Fruit fly (Drosophila melanogaster) whole organism, embryonic: ENCODE measurements around the gene CG8960.

ENCODE experiments used
- Asciz ChIP-seq: fragments of 200-800 bp; sonication (Bioruptor generic); optimal IDR thresholded peaks from 2 replicates; lab custom pipeline; 2017; ENCODE audit warnings: missing biosample characterization, mild to moderate bottlenecking, missing genetic modification characterization, missing genetic modification reagents
- Awh ChIP-seq: fragments of 200-800 bp; sonication (Bioruptor generic); IDR thresholded peaks from 2 replicates; pipeline ENCODE4, ENCODE4 v1.3.6; 2022; ENCODE audit warnings: missing biosample characterization, missing genetic modification characterization
- CG10274 ChIP-seq: fragments of 200-800 bp; sonication (Bioruptor generic); optimal IDR thresholded peaks from 3 replicates; lab custom pipeline; 2017; ENCODE audit warnings: missing biosample characterization, mild to moderate bottlenecking, missing genetic modification characterization
- CG10321 ChIP-seq: fragments of 200-800 bp; sonication (Bioruptor generic); IDR thresholded peaks from 2 replicates; pipeline ENCODE4 v1.3.6; 2022; ENCODE audit warnings: missing biosample characterization, missing genetic modification characterization
- CG10431 ChIP-seq: fragments of 200-800 bp; sonication (Bioruptor generic); optimal IDR thresholded peaks from 3 replicates; lab custom pipeline; 2018; ENCODE audit warnings: missing biosample characterization, mild to moderate bottlenecking, missing genetic modification characterization
- CG11247 ChIP-seq: fragments of 200-800 bp; sonication (Bioruptor generic); IDR thresholded peaks from 2 replicates; pipeline ENCODE4 v1.3.6; 2022; ENCODE audit warnings: missing biosample characterization, missing genetic modification characterization
- CG12942 ChIP-seq: fragments of 200-800 bp; sonication (Bioruptor generic); optimal IDR thresholded peaks from 3 replicates; lab custom pipeline; 2016; ENCODE audit warnings: missing biosample characterization, missing genetic modification characterization
- CG13287 ChIP-seq: fragments of 200-800 bp; sonication (Bioruptor generic); IDR thresholded peaks from 2 replicates; pipeline ENCODE4 v1.3.6; 2022; ENCODE audit warnings: missing biosample characterization, missing genetic modification characterization; ENCODE audit not compliant: partially characterized antibody
- CG14667 ChIP-seq: fragments of 200-800 bp; sonication (Bioruptor generic); IDR thresholded peaks from 2 replicates; pipeline ENCODE4 v1.3.6; 2022; ENCODE audit warnings: missing biosample characterization, missing genetic modification characterization
- CG15479 ChIP-seq: fragments of 200-800 bp; sonication (Bioruptor generic); optimal IDR thresholded peaks from 3 replicates; lab custom pipeline; 2019; ENCODE audit warnings: missing biosample characterization, mild to moderate bottlenecking, missing genetic modification characterization, moderate library complexity
- CG15696 ChIP-seq: fragments of 200-800 bp; sonication (Bioruptor generic); optimal IDR thresholded peaks from 2 replicates; lab custom pipeline; 2019; ENCODE audit warnings: missing biosample characterization, mild to moderate bottlenecking, missing genetic modification characterization, moderate library complexity
- CG17328 ChIP-seq: fragments of 200-800 bp; sonication (Bioruptor generic); IDR thresholded peaks from 2 replicates; pipeline ENCODE4 v1.3.6; 2022; ENCODE audit warnings: missing biosample characterization, missing genetic modification characterization
- CG3163 ChIP-seq: fragments of 200-800 bp; sonication (Bioruptor generic); optimal IDR thresholded peaks from 3 replicates; lab custom pipeline; 2016; ENCODE audit warnings: missing biosample characterization, missing genetic modification characterization
- CG34224 ChIP-seq: fragments of 200-800 bp; sonication (Bioruptor generic); IDR thresholded peaks from 3 replicates; pipeline ENCODE4 v1.3.6; 2022; ENCODE audit warnings: missing biosample characterization, missing genetic modification characterization; ENCODE audit not compliant: partially characterized antibody
- CG4707 ChIP-seq: fragments of 200-800 bp; sonication (Bioruptor generic); optimal IDR thresholded peaks from 2 replicates; lab custom pipeline; 2018; ENCODE audit warnings: missing biosample characterization, mild to moderate bottlenecking, missing genetic modification characterization, moderate library complexity
- CG6175 ChIP-seq: fragments of 200-800 bp; sonication (Bioruptor generic); IDR thresholded peaks from 3 replicates; pipeline ENCODE4 v1.3.6; 2022; ENCODE audit warnings: missing biosample characterization, missing genetic modification characterization
- CG6689 ChIP-seq: fragments of 200-800 bp; sonication (Bioruptor generic); IDR thresholded peaks from 2 replicates; pipeline ENCODE4 v1.3.6; 2022; ENCODE audit warnings: missing biosample characterization, missing genetic modification characterization
- CG7745 ChIP-seq: fragments of 200-800 bp; sonication (Bioruptor generic); optimal IDR thresholded peaks from 2 replicates; lab custom pipeline; 2018; ENCODE audit warnings: missing biosample characterization, mild to moderate bottlenecking, missing genetic modification characterization, moderate library complexity
- CG8944 ChIP-seq: fragments of 200-800 bp; sonication (Bioruptor generic); optimal IDR thresholded peaks from 3 replicates; lab custom pipeline; 2016; ENCODE audit warnings: missing biosample characterization, missing genetic modification characterization
- CkIIα-i1 ChIP-seq: fragments of 200-800 bp; sonication (Bioruptor generic); IDR thresholded peaks from 2 replicates; pipeline ENCODE4 v1.3.6; 2022; ENCODE audit warnings: missing biosample characterization, missing genetic modification characterization
- D ChIP-seq, 2 experiments: fragments of 200-800 bp in 1 of 2; fragments of >200 bp in 1 of 2; sonication (Bioruptor generic) in 1 of 2; optimal IDR thresholded peaks; 2 replicates in 1 of 2; 3 replicates in 1 of 2; lab custom pipeline; 2017; ENCODE audit warnings: mild to moderate bottlenecking in 1 of 2, missing biosample characterization in 1 of 2, missing genetic modification characterization in 1 of 2, missing genetic modification reagents in 1 of 2
- D19A ChIP-seq: fragments of 200-800 bp; optimal IDR thresholded peaks from 3 replicates; lab custom pipeline; 2019; ENCODE audit warnings: missing biosample characterization, mild to moderate bottlenecking, missing genetic modification characterization, moderate library complexity
- Dbx ChIP-seq: fragments of 200-800 bp; sonication (Bioruptor generic); IDR thresholded peaks from 3 replicates; pipeline ENCODE4 v1.3.6; 2022; ENCODE audit warnings: missing biosample characterization, missing genetic modification characterization
- HmgD ChIP-seq: fragments of 200-800 bp; sonication (Bioruptor generic); optimal IDR thresholded peaks from 3 replicates; lab custom pipeline; 2016; ENCODE audit warnings: missing biosample characterization, missing genetic modification characterization
- Lpt ChIP-seq: fragments of >200 bp; optimal IDR thresholded peaks from 2 replicates; lab custom pipeline; 2018; ENCODE audit warnings: missing biosample characterization, missing genetic modification characterization
- Mad ChIP-seq: fragments of 200-800 bp; sonication (Bioruptor generic); optimal IDR thresholded peaks from 2 replicates; lab custom pipeline; 2016; ENCODE audit warnings: missing biosample characterization, missing genetic modification characterization
- corto ChIP-seq: fragments of 200-800 bp; sonication (Bioruptor generic); optimal IDR thresholded peaks from 2 replicates; lab custom pipeline; 2016; ENCODE audit warnings: missing biosample characterization, mild to moderate bottlenecking, missing genetic modification characterization, moderate library complexity
- croc ChIP-seq: fragments of 200-800 bp; sonication (Bioruptor generic); conservative IDR thresholded peaks from 3 replicates; pipeline ENCODE4 v1.3.6; 2022; ENCODE audit warnings: missing biosample characterization, missing genetic modification characterization
- da ChIP-seq: fragments of 200-800 bp; sonication (Bioruptor generic); optimal IDR thresholded peaks from 2 replicates; lab custom pipeline; 2016; ENCODE audit warnings: missing biosample characterization, missing genetic modification characterization
- dysf ChIP-seq: fragments of 200-800 bp; sonication (Bioruptor generic); IDR thresholded peaks from 3 replicates; pipeline ENCODE4 v1.3.6; 2022; ENCODE audit warnings: missing biosample characterization, missing genetic modification characterization
- ems ChIP-seq: fragments of 200-800 bp; sonication (Bioruptor generic); optimal IDR thresholded peaks from 3 replicates; lab custom pipeline; 2016; ENCODE audit warnings: missing biosample characterization, missing genetic modification characterization
- fru ChIP-seq: fragments of >200 bp; optimal IDR thresholded peaks from 2 replicates; lab custom pipeline; 2017
- gce ChIP-seq: fragments of 200-800 bp; sonication (Bioruptor generic); IDR thresholded peaks from 3 replicates; pipeline ENCODE4 v1.3.6; 2022; ENCODE audit warnings: missing biosample characterization, missing genetic modification characterization
- gfzf ChIP-seq: fragments of 200-800 bp; sonication (Bioruptor generic); optimal IDR thresholded peaks from 2 replicates; lab custom pipeline; 2016; ENCODE audit warnings: missing biosample characterization, mild to moderate bottlenecking, missing genetic modification characterization, moderate library complexity
- grn ChIP-seq: fragments of 200-800 bp; sonication (Bioruptor generic); optimal IDR thresholded peaks from 3 replicates; lab custom pipeline; 2017; ENCODE audit warnings: missing biosample characterization, missing genetic modification characterization
- hb ChIP-seq: fragments of 200-800 bp; sonication (Bioruptor generic); IDR thresholded peaks from 3 replicates; pipeline ENCODE4 v1.3.6; 2022; ENCODE audit warnings: missing biosample characterization, missing genetic modification characterization; ENCODE audit not compliant: partially characterized antibody
- hbn ChIP-seq: fragments of 200-800 bp; sonication (Bioruptor generic); IDR thresholded peaks from 2 replicates; pipeline ENCODE4 v1.3.6; 2022; ENCODE audit warnings: missing biosample characterization, missing genetic modification characterization; ENCODE audit not compliant: partially characterized antibody
- kah ChIP-seq: fragments of 200-800 bp; sonication (Bioruptor generic); optimal IDR thresholded peaks from 2 replicates; lab custom pipeline; 2018; ENCODE audit warnings: missing biosample characterization, mild to moderate bottlenecking, missing genetic modification characterization
- kay ChIP-seq: fragments of 200-800 bp; sonication (Bioruptor generic); optimal IDR thresholded peaks from 2 replicates; lab custom pipeline; 2016; ENCODE audit warnings: missing biosample characterization, missing genetic modification characterization
- nerfin-2 ChIP-seq: fragments of 200-800 bp; sonication (Bioruptor generic); IDR thresholded peaks from 2 replicates; pipeline ENCODE4 v1.3.6; 2022; ENCODE audit warnings: missing biosample characterization, missing genetic modification characterization; ENCODE audit not compliant: partially characterized antibody
- nom ChIP-seq: fragments of 200-800 bp; sonication (Bioruptor generic); optimal IDR thresholded peaks from 2 replicates; lab custom pipeline; 2017; ENCODE audit warnings: missing biosample characterization, missing genetic modification characterization, mild to moderate bottlenecking, moderate library complexity, missing genetic modification reagents
- p53 ChIP-seq: fragments of 200-800 bp; sonication (Bioruptor generic); optimal IDR thresholded peaks from 2 replicates; lab custom pipeline; 2016; ENCODE audit warnings: missing biosample characterization, missing genetic modification characterization
- pita ChIP-seq: fragments of 200-800 bp; sonication (Bioruptor generic); optimal IDR thresholded peaks from 2 replicates; lab custom pipeline; 2017; ENCODE audit warnings: missing biosample characterization, mild to moderate bottlenecking, missing genetic modification characterization
- ranshi ChIP-seq: fragments of 200-800 bp; sonication (Bioruptor generic); IDR thresholded peaks from 2 replicates; pipeline ENCODE4 v1.3.6; 2022; ENCODE audit warnings: missing biosample characterization, missing genetic modification characterization
- rib ChIP-seq: fragments of 200-800 bp; sonication (Bioruptor generic); IDR thresholded peaks from 2 replicates; pipeline ENCODE4 v1.3.6; 2022; ENCODE audit warnings: missing biosample characterization, missing genetic modification characterization
- run ChIP-seq: fragments of 200-800 bp; sonication (Bioruptor generic); optimal IDR thresholded peaks from 3 replicates; lab custom pipeline; 2018; ENCODE audit warnings: missing biosample characterization, mild to moderate bottlenecking, missing genetic modification characterization
- sc ChIP-seq, 3 experiments: fragments of >200 bp in 2 of 3; fragments of 200-800 bp in 1 of 3; sonication (Bioruptor generic) in 1 of 3; optimal IDR thresholded peaks; 2 replicates in 2 of 3; 3 replicates in 1 of 3; lab custom pipeline; 2017; ENCODE audit warnings: mild to moderate bottlenecking in 1 of 3, missing biosample characterization in 1 of 3, missing genetic modification characterization in 1 of 3, missing genetic modification reagents in 1 of 3
- sug ChIP-seq: fragments of 200-800 bp; optimal IDR thresholded peaks from 2 replicates; lab custom pipeline; 2019; ENCODE audit warnings: missing biosample characterization, mild to moderate bottlenecking, missing genetic modification characterization, moderate library complexity
- unpg ChIP-seq: fragments of 200-800 bp; sonication (Bioruptor generic); optimal IDR thresholded peaks from 3 replicates; lab custom pipeline; 2018; ENCODE audit warnings: missing biosample characterization, mild to moderate bottlenecking, missing genetic modification characterization, moderate library complexity

Gene CG8960

DNA sequence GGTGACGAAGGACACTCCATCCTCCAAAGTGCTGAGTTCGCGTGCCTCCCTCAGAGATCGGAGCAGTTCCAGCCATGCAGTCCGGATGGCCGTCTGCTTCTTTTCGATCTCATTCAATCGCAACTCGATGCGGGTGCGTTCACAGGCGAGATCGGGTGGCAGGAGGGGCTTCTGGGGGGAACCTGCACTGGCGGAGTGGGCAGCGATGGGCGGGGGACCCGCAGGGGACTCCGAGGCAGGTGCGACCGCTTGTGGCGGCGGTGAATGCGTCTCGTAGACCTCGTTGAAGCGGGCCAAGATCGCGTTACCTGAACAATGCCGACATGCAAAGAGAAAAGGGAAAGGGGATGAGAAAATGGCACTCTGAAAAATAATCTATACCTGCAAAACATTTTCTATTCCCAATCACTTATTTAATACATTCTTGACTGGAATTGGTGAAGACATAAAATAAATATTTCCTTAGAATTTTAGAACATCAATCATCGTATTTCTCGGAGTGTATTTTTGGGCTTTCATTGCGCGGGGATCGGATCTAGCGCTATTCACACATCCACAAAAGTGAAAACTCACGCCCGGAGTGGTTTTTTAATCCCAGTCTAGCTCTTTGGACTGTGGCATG, 38.0 kb upstream of the CG8960 start (continued):
- peak; percentile 50 for TF ChIP-seq CG10431 (GFP tag; lab: Kevin White, UChicago)
- TF ChIP-seq grn (GFP tag; lab: Kevin White, UChicago): no peak
- TF ChIP-seq sug (tag; lab: Kevin White, UChicago): no peak
- TF ChIP-seq da (GFP tag; lab: Kevin White, UChicago): no peak
- no peak for TF ChIP-seq hbn (GFP tag; lab: Robert Waterston, UW)
- no peak for TF ChIP-seq corto (GFP tag; lab: Kevin White, UChicago)
- peak; percentile 10; the same call in 1 of the 2 replicates for TF ChIP-seq CG6689
- no peak for TF ChIP-seq nerfin-2 (GFP tag; lab: Robert Waterston, UW)
- TF ChIP-seq D (optimal IDR thresholded peaks at IDR 0.05; lab: Kevin White, UChicago): no peak
- TF ChIP-seq D (GFP tag; optimal IDR thresholded peaks at IDR 0.05; lab: Kevin White, UChicago): peak; percentile 68
- TF ChIP-seq D19A (tag; lab: Kevin White, UChicago): peak; percentile 68
- TF ChIP-seq Mad (GFP tag; lab: Kevin White, UChicago): no peak
- no peak for TF ChIP-seq CkIIα-i1 (GFP tag; lab: Robert Waterston, UW)
- no peak for TF ChIP-seq CG15479
- TF ChIP-seq gce: 0 out of 3 replicates have a peak, but pooled peaks have one; percentile 23
- TF ChIP-seq CG17328 (GFP tag; lab: Robert Waterston, UW): peak; percentile 54
- TF ChIP-seq CG12942: peak; percentile 4
- TF ChIP-seq hb (GFP tag; lab: Robert Waterston, UW): no peak
- TF ChIP-seq ranshi: 0 out of 2 replicates have a peak, but pooled peaks have one; percentile 31
- TF ChIP-seq CG15696 (tag; lab: Kevin White, UChicago): no peak
- TF ChIP-seq nom (GFP tag; lab: Kevin White, UChicago): no peak
- peak; percentile 54 for TF ChIP-seq Asciz
- TF ChIP-seq fru: no peak
- no peak for TF ChIP-seq CG11247 (GFP tag; lab: Robert Waterston, UW)
- TF ChIP-seq rib (GFP tag; lab: Robert Waterston, UW): no peak
- no peak for TF ChIP-seq kay (GFP tag; lab: Kevin White, UChicago)
- TF ChIP-seq dysf (GFP tag; lab: Robert Waterston, UW): no peak
- TF ChIP-seq CG10321 (GFP tag; lab: Robert Waterston, UW): no peak
- TF ChIP-seq Dbx (GFP tag; lab: Robert Waterston, UW): no peak
- no peak for TF ChIP-seq sc (optimal IDR thresholded peaks at IDR 0.05; lab: Kevin White, UChicago)
- peak; percentile 60 for TF ChIP-seq sc (GFP tag; optimal IDR thresholded peaks at IDR 0.05; lab: Kevin White, UChicago)
- TF ChIP-seq CG3163 (GFP tag; lab: Kevin White, UChicago): no peak
- no peak for TF ChIP-seq pita (GFP tag; lab: Kevin White, UChicago)
- TF ChIP-seq croc (GFP tag; lab: Robert Waterston, UW): peak; percentile 61
- TF ChIP-seq CG10274 (GFP tag; lab: Kevin White, UChicago): no peak
- no peak for TF ChIP-seq CG8944 (GFP tag; lab: Kevin White, UChicago)
- no peak for TF ChIP-seq CG7745 (tag; lab: Kevin White, UChicago)
- no peak for TF ChIP-seq gfzf (GFP tag; lab: Kevin White, UChicago)
- no peak for TF ChIP-seq CG4707 (GFP tag; lab: Kevin White, UChicago)
- peak; percentile 60 for TF ChIP-seq unpg (GFP tag; lab: Kevin White, UChicago)
- TF ChIP-seq ems (GFP tag; lab: Kevin White, UChicago): no peak
- no peak for TF ChIP-seq HmgD (GFP tag; lab: Kevin White, UChicago)
- TF ChIP-seq kah: no peak
- no peak for TF ChIP-seq p53
- no peak for TF ChIP-seq CG13287 (GFP tag; lab: Robert Waterston, UW)
- peak; percentile 12; the same call in 1 of the 2 replicates for TF ChIP-seq CG14667 (GFP tag; lab: Robert Waterston, UW)
- TF ChIP-seq Awh (GFP tag; lab: Robert Waterston, UW): peak; percentile 65
- no peak for TF ChIP-seq Lpt (GFP tag; lab: Kevin White, UChicago)
- TF ChIP-seq CG6175: no peak
- no peak for TF ChIP-seq run (tag; lab: Kevin White, UChicago)
- no peak for TF ChIP-seq CG34224
